Fruit fly (Drosophila melanogaster) whole organism, wandering third instar larva: Measurements from ENCODE around the gene CG31689.

Experiments
- Abd-B ChIP-seq: fragments of >200 bp; optimal IDR thresholded peaks from 2 replicates; lab custom pipeline; 2017; ENCODE audit warnings: missing biosample characterization, missing genetic modification characterization
- CG32264 ChIP-seq: fragments of 200-800 bp; sonication (Bioruptor generic); optimal IDR thresholded peaks from 2 replicates; lab custom pipeline; 2016; ENCODE audit warnings: missing biosample characterization, missing genetic modification characterization
- CG9705 ChIP-seq: fragments of 200-800 bp; sonication (Bioruptor generic); optimal IDR thresholded peaks from 2 replicates; lab custom pipeline; 2018; ENCODE audit warnings: missing biosample characterization, mild to moderate bottlenecking, missing genetic modification characterization
- CrebA ChIP-seq: fragments of 200-800 bp; sonication (Bioruptor generic); optimal IDR thresholded peaks from 2 replicates; lab custom pipeline; 2016; ENCODE audit warnings: missing biosample characterization, mild to moderate bottlenecking, missing genetic modification characterization, borderline replicate concordance
- Dfd ChIP-seq: fragments of >200 bp; optimal IDR thresholded peaks from 2 replicates; lab custom pipeline; 2017; ENCODE audit warnings: missing biosample characterization, missing genetic modification characterization
- Dif ChIP-seq: fragments of 200-275, 200-300 bp; sonication (Bioruptor generic); optimal IDR thresholded peaks from 2 replicates; lab custom pipeline; 2018; ENCODE audit warnings: missing biosample characterization, missing genetic modification characterization; ENCODE audit not compliant: partially characterized antibody
- GATAd ChIP-seq: sonication (Bioruptor generic); optimal IDR thresholded peaks from 2 replicates; lab custom pipeline; 2016; ENCODE audit warnings: missing biosample characterization, missing genetic modification characterization
- HLH106 ChIP-seq: fragments of 200-800 bp; optimal IDR thresholded peaks from 3 replicates; lab custom pipeline; 2019; ENCODE audit warnings: missing biosample characterization, mild to moderate bottlenecking, missing genetic modification characterization, moderate library complexity
- Hnf4 ChIP-seq: fragments of 200-800 bp; sonication (Bioruptor generic); optimal IDR thresholded peaks from 2 replicates; lab custom pipeline; 2016; ENCODE audit warnings: missing biosample characterization, mild to moderate bottlenecking, missing genetic modification characterization
- Hr78 ChIP-seq: fragments of >200 bp; optimal IDR thresholded peaks from 2 replicates; lab custom pipeline; 2017; ENCODE audit warnings: missing biosample characterization, missing genetic modification characterization
- Hr83 ChIP-seq: fragments of 200-300 bp; sonication (Bioruptor generic); optimal IDR thresholded peaks from 2 replicates; lab custom pipeline; 2016; ENCODE audit warnings: missing biosample characterization, mild to moderate bottlenecking, missing genetic modification characterization, moderate library complexity; ENCODE audit not compliant: poor library complexity, severe bottlenecking
- Jra ChIP-seq: sonication (Bioruptor generic); optimal IDR thresholded peaks from 2 replicates; lab custom pipeline; 2016; ENCODE audit warnings: missing biosample characterization, missing genetic modification characterization
- Mio ChIP-seq: sonication (Bioruptor generic); optimal IDR thresholded peaks from 2 replicates; lab custom pipeline; 2016; ENCODE audit warnings: missing biosample characterization, missing genetic modification characterization
- Myc ChIP-seq: fragments of >200 bp; optimal IDR thresholded peaks from 2 replicates; lab custom pipeline; 2017
- N ChIP-seq: fragments of >200 bp; optimal IDR thresholded peaks from 2 replicates; lab custom pipeline; 2018; ENCODE audit warnings: missing biosample characterization, missing external identifiers, missing genetic modification characterization
- OdsH ChIP-seq: fragments of 200-800 bp; sonication (Bioruptor generic); optimal IDR thresholded peaks from 2 replicates; lab custom pipeline; 2016; ENCODE audit warnings: missing biosample characterization, mild to moderate bottlenecking, missing genetic modification characterization
- Rel ChIP-seq, 2 experiments: fragments of 200-800 bp; sonication (Bioruptor generic) in 1 of 2; optimal IDR thresholded peaks; 2 replicates in 1 of 2; 3 replicates in 1 of 2; lab custom pipeline; 2016 to 2019; ENCODE audit warnings: mild to moderate bottlenecking in 2 of 2, missing biosample characterization in 2 of 2, missing genetic modification characterization in 2 of 2, moderate library complexity in 1 of 2
- Sp1 ChIP-seq: fragments of 200-800 bp; sonication (Bioruptor generic); optimal IDR thresholded peaks from 3 replicates; lab custom pipeline; 2019; ENCODE audit warnings: missing biosample characterization, mild to moderate bottlenecking, missing genetic modification characterization, moderate library complexity
- Vsx2 ChIP-seq: fragments of 200-300, 225-300 bp; sonication (Bioruptor generic); optimal IDR thresholded peaks from 2 replicates; lab custom pipeline; 2018; ENCODE audit warnings: missing biosample characterization, missing genetic modification characterization; ENCODE audit not compliant: partially characterized antibody
- br ChIP-seq: fragments of 200-800 bp; sonication (Bioruptor generic); optimal IDR thresholded peaks from 2 replicates; lab custom pipeline; 2016; ENCODE audit warnings: missing biosample characterization, missing genetic modification characterization
- brk ChIP-seq: fragments of 200-800 bp; sonication (Bioruptor generic); optimal IDR thresholded peaks from 2 replicates; lab custom pipeline; 2016; ENCODE audit warnings: missing biosample characterization, mild to moderate bottlenecking, missing genetic modification characterization
- dl ChIP-seq, 2 experiments: fragments of 175-275, 200-275 bp in 1 of 2; fragments of 200-275 bp in 1 of 2; sonication (Bioruptor generic); optimal IDR thresholded peaks; lab custom pipeline; 2018; ENCODE audit warnings: mild to moderate bottlenecking in 2 of 2, missing biosample characterization in 2 of 2, missing genetic modification characterization in 2 of 2, moderate library complexity in 2 of 2; ENCODE audit not compliant: partially characterized antibody in 2 of 2, insufficient read depth in 1 of 2
- dmrt93B ChIP-seq: fragments of 200-800 bp; sonication (Bioruptor generic); optimal IDR thresholded peaks from 2 replicates; lab custom pipeline; 2018; ENCODE audit warnings: missing biosample characterization, mild to moderate bottlenecking, missing genetic modification characterization
- dsf ChIP-seq: sonication (Bioruptor generic); optimal IDR thresholded peaks from 2 replicates; lab custom pipeline; 2016; ENCODE audit warnings: missing biosample characterization, missing genetic modification characterization, borderline replicate concordance
- ey ChIP-seq: fragments of 200-800 bp; sonication (Bioruptor generic); optimal IDR thresholded peaks from 2 replicates; lab custom pipeline; 2016; ENCODE audit warnings: missing biosample characterization, missing genetic modification characterization
- foxo ChIP-seq, 2 experiments: fragments of 200-800 bp; sonication (Bioruptor generic); optimal IDR thresholded peaks; 2 replicates in 1 of 2; 3 replicates in 1 of 2; lab custom pipeline; 2016 to 2017; ENCODE audit warnings: missing biosample characterization in 2 of 2, missing genetic modification characterization in 2 of 2
- fru ChIP-seq: fragments of 200-800 bp; sonication (Bioruptor generic); optimal IDR thresholded peaks from 3 replicates; lab custom pipeline; 2016; ENCODE audit warnings: missing biosample characterization, mild to moderate bottlenecking, missing genetic modification characterization
- h ChIP-seq: fragments of 200-800 bp; sonication (Bioruptor generic); optimal IDR thresholded peaks from 3 replicates; lab custom pipeline; 2016; ENCODE audit warnings: missing biosample characterization, mild to moderate bottlenecking, missing genetic modification characterization
- jim ChIP-seq: fragments of 175-275, 200-325 bp; sonication (Bioruptor generic); optimal IDR thresholded peaks from 2 replicates; lab custom pipeline; 2016; ENCODE audit warnings: missing biosample characterization, mild to moderate bottlenecking, missing genetic modification characterization
- lola ChIP-seq: fragments of >200 bp; optimal IDR thresholded peaks from 2 replicates; lab custom pipeline; 2017; ENCODE audit warnings: missing biosample characterization, missing genetic modification characterization
- pan ChIP-seq: fragments of >200 bp; optimal IDR thresholded peaks from 2 replicates; lab custom pipeline; 2017
- psq ChIP-seq: fragments of 200-800 bp; sonication (Bioruptor generic); optimal IDR thresholded peaks from 3 replicates; lab custom pipeline; 2017; ENCODE audit warnings: missing biosample characterization, mild to moderate bottlenecking, missing genetic modification characterization, moderate library complexity
- rgr ChIP-seq: fragments of 200-800 bp; sonication (Bioruptor generic); optimal IDR thresholded peaks from 3 replicates; lab custom pipeline; 2016; ENCODE audit warnings: missing biosample characterization, mild to moderate bottlenecking, missing genetic modification characterization
- sage ChIP-seq: fragments of 200-800 bp; sonication (Bioruptor generic); optimal IDR thresholded peaks from 2 replicates; lab custom pipeline; 2016; ENCODE audit warnings: missing biosample characterization, mild to moderate bottlenecking, missing genetic modification characterization
- sv ChIP-seq: fragments of 200-800 bp; sonication (Bioruptor generic); optimal IDR thresholded peaks from 3 replicates; lab custom pipeline; 2016; ENCODE audit warnings: missing biosample characterization, missing genetic modification characterization
- tai ChIP-seq: sonication (Bioruptor generic); optimal IDR thresholded peaks from 2 replicates; lab custom pipeline; 2016; ENCODE audit warnings: missing biosample characterization, missing genetic modification characterization
- usp ChIP-seq: fragments of >200 bp; optimal IDR thresholded peaks from 2 replicates; lab custom pipeline; 2017; ENCODE audit warnings: missing biosample characterization, missing genetic modification characterization
- woc ChIP-seq: sonication (Bioruptor generic); optimal IDR thresholded peaks from 2 replicates; lab custom pipeline; 2016; ENCODE audit warnings: missing biosample characterization, mild to moderate bottlenecking, missing genetic modification characterization

CG31689 gene

DNA sequence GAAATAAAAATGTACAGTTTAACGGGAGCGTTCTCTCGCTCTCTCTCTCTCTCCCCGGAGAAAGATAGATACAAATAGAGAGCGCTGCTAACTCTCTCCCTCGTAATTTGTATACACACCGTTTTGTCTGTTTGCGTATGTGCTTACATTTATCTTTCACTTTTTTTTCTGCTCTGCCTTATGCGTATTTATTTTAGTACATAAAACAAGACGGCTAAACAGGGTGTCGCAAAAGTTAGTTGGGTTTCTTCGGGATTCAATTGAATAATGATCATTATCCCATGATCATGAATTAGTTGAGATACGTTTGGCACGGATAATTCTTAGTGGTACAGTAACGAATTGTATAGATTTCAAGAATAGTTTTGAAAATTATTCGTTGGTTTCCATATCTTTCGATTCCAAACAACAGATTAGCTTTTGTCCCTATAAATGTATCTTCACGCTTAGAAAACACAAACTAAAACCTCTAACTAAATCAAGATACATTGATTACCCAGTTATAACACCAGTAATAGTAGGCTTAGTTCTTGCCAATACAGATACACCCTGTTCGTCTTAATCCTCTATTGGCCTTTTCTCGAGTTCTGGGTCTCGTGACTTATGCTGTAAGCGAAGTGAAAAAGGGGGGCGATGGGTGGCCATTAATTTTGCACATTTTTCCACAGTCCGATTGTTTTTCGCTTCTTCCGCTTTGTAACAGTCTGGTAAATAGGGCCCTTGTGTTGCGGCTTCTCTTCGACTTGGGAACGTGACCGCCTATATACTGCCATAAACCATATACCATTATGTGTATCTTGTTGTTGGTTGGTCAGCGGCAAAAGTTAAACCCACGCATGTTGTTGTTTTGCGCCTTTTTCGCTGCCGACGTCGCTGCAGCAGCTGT, 29.2 kb downstream of the CG31689 start:
- peak; percentile 53 for TF ChIP-seq psq (GFP tag; lab: Kevin White, UChicago)
- TF ChIP-seq jim (GFP tag; lab: Kevin White, UChicago) = no peak
- no peak for TF ChIP-seq tai (GFP tag; lab: Kevin White, UChicago)
- TF ChIP-seq Dfd (GFP tag; lab: Kevin White, UChicago) = no peak
- TF ChIP-seq br = peak; percentile 61
- TF ChIP-seq lola (GFP tag; lab: Kevin White, UChicago) = no peak
- no peak for TF ChIP-seq usp
- TF ChIP-seq Hr83 (GFP tag; lab: Kevin White, UChicago) = peak; percentile 87
- peak; percentile 54 for TF ChIP-seq CG9705 (GFP tag; lab: Kevin White, UChicago)
- peak; percentile 78 for TF ChIP-seq HLH106 (tag; lab: Kevin White, UChicago)
- no peak for TF ChIP-seq brk (GFP tag; lab: Kevin White, UChicago)
- peak in 1 of 2 experiments; percentile 79 for TF ChIP-seq foxo (GFP tag; optimal IDR thresholded peaks at IDR 0.05; lab: Kevin White, UChicago)
- no peak for TF ChIP-seq Rel (GFP tag; optimal IDR thresholded peaks at IDR 0.05; lab: Kevin White, UChicago)
- TF ChIP-seq Rel (tag; optimal IDR thresholded peaks at IDR 0.05; lab: Kevin White, UChicago) = no peak
- peak; percentile 89 for TF ChIP-seq Dif (GFP tag; lab: Kevin White, UChicago)
- TF ChIP-seq Myc (lab: Kevin White, UChicago) = no peak
- peak; percentile 17 for TF ChIP-seq woc (GFP tag; lab: Kevin White, UChicago)
- TF ChIP-seq Hr78 (GFP tag; lab: Kevin White, UChicago) = no peak
- TF ChIP-seq fru (GFP tag; lab: Kevin White, UChicago) = peak; percentile 81
- TF ChIP-seq Jra (GFP tag; lab: Kevin White, UChicago) = peak; percentile 6
- TF ChIP-seq pan (lab: Kevin White, UChicago) = no peak
- no peak for TF ChIP-seq Abd-B (GFP tag; lab: Kevin White, UChicago)
- TF ChIP-seq CG32264 (GFP tag; lab: Kevin White, UChicago) = no peak
- no peak for TF ChIP-seq N (GFP tag; lab: Kevin White, UChicago)
- TF ChIP-seq GATAd (GFP tag; lab: Kevin White, UChicago) = no peak
- TF ChIP-seq sv = peak; percentile 63
- no peak for TF ChIP-seq CrebA
- TF ChIP-seq h (GFP tag; lab: Kevin White, UChicago) = peak; percentile 57
- TF ChIP-seq Mio (GFP tag; lab: Kevin White, UChicago) = peak; percentile 34
- TF ChIP-seq sage (GFP tag; lab: Kevin White, UChicago) = peak; percentile 21
- peak; percentile 82 for TF ChIP-seq Sp1
- TF ChIP-seq ey (GFP tag; lab: Kevin White, UChicago) = peak; percentile 58
- no peak for TF ChIP-seq Vsx2 (GFP tag; lab: Kevin White, UChicago)
- peak; percentile 51 for TF ChIP-seq dmrt93B
- TF ChIP-seq rgr (GFP tag; lab: Kevin White, UChicago) = peak; percentile 53
- peak; percentile 70 to 82 for TF ChIP-seq dl (GFP tag; optimal IDR thresholded peaks at IDR 0.05; lab: Kevin White, UChicago; ENCODE audit: insufficient read depth in 1 of 2, partially characterized antibody in 2 of 2)
- peak; percentile 38 for TF ChIP-seq dsf (GFP tag; lab: Kevin White, UChicago)
- peak; percentile 31 for TF ChIP-seq Hnf4 (GFP tag; lab: Kevin White, UChicago)
- peak; percentile 63 for TF ChIP-seq OdsH
- TF ChIP-seq, all 38 proteins: peak for 22

DNA sequence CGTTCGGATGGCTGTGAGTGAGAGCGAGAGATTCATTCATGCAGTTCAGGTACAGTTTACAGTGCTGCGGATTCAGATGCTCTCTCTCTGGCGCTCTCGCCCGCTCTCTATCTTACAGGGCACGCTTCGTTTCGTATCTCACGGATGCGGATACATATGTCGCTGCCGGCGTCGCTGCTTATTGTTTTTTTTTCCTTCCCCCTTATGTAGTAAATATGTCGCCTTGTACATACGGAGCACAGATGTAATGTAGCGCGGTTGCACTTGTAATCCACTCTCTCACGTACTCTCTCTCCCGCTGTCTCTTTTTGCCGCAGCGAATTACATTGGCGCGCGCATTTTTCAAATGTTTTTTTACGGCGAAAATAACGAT, 29.8 kb downstream of the CG31689 start:
- TF ChIP-seq rgr (GFP tag; lab: Kevin White, UChicago) (no peak), pan (lab: Kevin White, UChicago) (no peak), Hnf4 (GFP tag; lab: Kevin White, UChicago) (no peak), Jra (GFP tag; lab: Kevin White, UChicago) (no peak), Sp1 (no peak), Vsx2 (GFP tag; lab: Kevin White, UChicago) (no peak), h (GFP tag; lab: Kevin White, UChicago) (peak; percentile 49), Hr83 (GFP tag; lab: Kevin White, UChicago) (peak; percentile 42), N (GFP tag; lab: Kevin White, UChicago) (no peak), OdsH (no peak), Mio (GFP tag; lab: Kevin White, UChicago) (no peak), sage (GFP tag; lab: Kevin White, UChicago) (peak; percentile 71), Rel (GFP tag; optimal IDR thresholded peaks at IDR 0.05; lab: Kevin White, UChicago) (no peak), Rel (tag; optimal IDR thresholded peaks at IDR 0.05; lab: Kevin White, UChicago) (no peak), dsf (GFP tag; lab: Kevin White, UChicago) (no peak), usp (no peak), br (no peak), lola (GFP tag; lab: Kevin White, UChicago) (no peak), GATAd (GFP tag; lab: Kevin White, UChicago) (no peak), dmrt93B (no peak), psq (GFP tag; lab: Kevin White, UChicago) (no peak), Hr78 (GFP tag; lab: Kevin White, UChicago) (no peak), dl (GFP tag; optimal IDR thresholded peaks at IDR 0.05; lab: Kevin White, UChicago; ENCODE audit: insufficient read depth in 1 of 2, partially characterized antibody in 2 of 2) (peak; percentile 97), HLH106 (tag; lab: Kevin White, UChicago) (no peak), CrebA (no peak), fru (GFP tag; lab: Kevin White, UChicago) (no peak), woc (GFP tag; lab: Kevin White, UChicago) (no peak), Dfd (GFP tag; lab: Kevin White, UChicago) (no peak), sv (no peak), jim (GFP tag; lab: Kevin White, UChicago) (peak; percentile 23), Dif (GFP tag; lab: Kevin White, UChicago) (peak; percentile 97), Myc (lab: Kevin White, UChicago) (no peak), foxo (GFP tag; optimal IDR thresholded peaks at IDR 0.05; lab: Kevin White, UChicago) (no peak), CG32264 (GFP tag; lab: Kevin White, UChicago) (no peak), CG9705 (GFP tag; lab: Kevin White, UChicago) (no peak), tai (GFP tag; lab: Kevin White, UChicago) (no peak)
